Worm (Caenorhabditis elegans): ENCODE measurements around the gene plg-1.

Gene plg-1

DNA sequence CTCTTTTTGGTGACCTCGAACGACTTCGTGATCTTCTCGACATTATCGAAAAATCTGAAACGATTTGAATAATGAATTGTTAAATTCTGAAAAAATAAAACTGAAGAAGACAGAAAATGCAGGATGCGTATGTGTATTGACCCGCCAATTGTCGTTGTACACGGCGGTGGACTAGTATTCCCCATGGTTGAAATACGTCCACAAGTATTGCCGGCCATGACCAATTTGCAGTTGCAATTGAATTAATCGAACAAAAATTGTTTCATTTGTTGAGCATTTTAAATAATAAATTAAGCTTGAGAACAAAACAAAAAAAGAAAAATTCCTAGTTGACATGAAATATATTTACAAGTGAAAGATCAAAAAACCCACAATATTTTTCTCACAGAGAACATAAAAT lies 22.8 kb upstream of the plg-1 start, which contains the start of gene F44E2.3:
Gene F44E2.3 (minus strand): TSS at position 61 of the 400 bp plus-strand sequence.
- TF ChIP-seq zag-1 (tag; optimal IDR thresholded peaks at IDR 0.05) (no peak), C34F6.9 (tag; optimal IDR thresholded peaks at IDR 0.05) (peak; percentile 10), lin-13 (GFP tag; optimal IDR thresholded peaks at IDR 0.05) (no peak), fos-1 (tag; optimal IDR thresholded peaks at IDR 0.05) (peak; percentile 1), unc-55 (GFP tag; optimal IDR thresholded peaks at IDR 0.05) (peak; percentile 38)

DNA sequence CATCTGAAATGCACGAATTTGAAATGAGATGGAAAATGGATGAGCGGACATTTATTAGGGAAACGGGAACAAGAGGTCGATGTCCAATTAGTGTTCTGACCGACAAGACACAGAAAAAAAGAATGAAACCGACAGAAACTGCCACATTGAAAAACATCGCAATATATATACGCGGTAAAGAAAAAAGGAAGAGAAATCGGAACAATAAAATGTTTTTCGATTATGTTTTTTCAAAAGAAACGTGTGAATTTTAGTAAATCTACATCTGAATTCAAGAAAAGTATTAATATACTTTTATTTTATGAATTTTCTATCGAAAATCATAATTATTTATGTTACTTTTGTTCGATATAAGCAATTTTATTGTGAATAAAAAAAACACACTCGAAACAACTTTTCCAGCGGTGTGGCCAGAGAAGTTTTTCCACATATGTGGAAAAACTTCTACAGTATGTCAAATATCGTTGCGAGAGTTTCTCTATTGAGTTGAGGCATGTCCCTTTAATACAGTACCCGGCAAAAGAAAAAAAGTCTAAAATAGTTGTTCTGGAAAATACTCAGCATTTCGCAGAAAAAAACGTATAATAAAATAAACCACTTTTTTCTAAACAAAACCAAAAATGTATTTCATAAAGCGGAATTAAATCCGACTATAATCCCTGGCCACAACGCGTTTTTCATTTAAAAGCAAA lies 20.9 kb upstream of the plg-1 start, which contains the start of gene F44E2.10:
Gene F44E2.10 (minus strand): TSS at position 51 of the 692 bp plus-strand sequence.
- no peak for TF ChIP-seq ztf-4 (tag; optimal IDR thresholded peaks at IDR 0.05)
- no peak for TF ChIP-seq ztf-1 (GFP tag; conservative IDR thresholded peaks at IDR 0.05)
- no peak for TF ChIP-seq nhr-12 (tag; optimal IDR thresholded peaks at IDR 0.05)
- no peak for TF ChIP-seq aly-2 (tag; optimal IDR thresholded peaks at IDR 0.05)
- TF ChIP-seq sem-4 (tag; optimal IDR thresholded peaks at IDR 0.05) = no peak
- TF ChIP-seq gmeb-1 (tag; optimal IDR thresholded peaks at IDR 0.05) = no peak

DNA sequence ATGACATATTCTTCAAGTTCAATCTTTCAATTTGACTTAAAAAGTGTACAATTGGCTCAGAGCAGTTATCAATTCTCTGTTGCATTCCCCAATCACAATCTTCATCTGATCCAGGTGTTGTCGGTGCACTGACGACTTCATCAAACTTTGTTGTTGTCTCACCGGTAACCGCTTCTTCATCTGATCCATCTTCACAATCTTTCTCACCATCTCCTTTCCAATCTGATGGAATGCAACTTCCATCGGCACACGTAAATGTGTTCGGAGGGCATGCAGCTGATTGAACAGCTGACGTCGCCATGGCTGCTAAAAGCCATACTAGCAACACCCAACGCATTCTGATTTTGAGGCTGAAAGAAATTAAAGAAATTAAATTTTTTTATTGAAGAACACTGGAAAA lies 14.0 kb upstream of the plg-1 start, which contains the start of gene F44E2.4:
Gene F44E2.4 (minus strand): TSS at position 350 of the 400 bp plus-strand sequence.
- TF ChIP-seq zag-1 (tag; optimal IDR thresholded peaks at IDR 0.05) (no peak), nhr-12 (tag; optimal IDR thresholded peaks at IDR 0.05) (no peak), ceh-16 (tag; optimal IDR thresholded peaks at IDR 0.05) (peak; percentile 6), F13H6.1 (tag; optimal IDR thresholded peaks at IDR 0.05) (no peak), alr-1 (tag; optimal IDR thresholded peaks at IDR 0.05) (no peak), egl-27 (tag; optimal IDR thresholded peaks at IDR 0.05) (no peak), dmd-4 (tag; optimal IDR thresholded peaks at IDR 0.05) (no peak), elt-1 (tag; optimal IDR thresholded peaks at IDR 0.05) (peak; percentile 44), lin-39 (tag; optimal IDR thresholded peaks at IDR 0.05) (no peak), nhr-11 (tag; optimal IDR thresholded peaks at IDR 0.05) (no peak), nhr-237 (tag; optimal IDR thresholded peaks at IDR 0.05) (no peak), ceh-82 (tag; optimal IDR thresholded peaks at IDR 0.05) (no peak), ztf-1 (GFP tag; conservative IDR thresholded peaks at IDR 0.05) (no peak), sma-9 (GFP tag; optimal IDR thresholded peaks at IDR 0.05) (no peak), sma-9 (tag; optimal IDR thresholded peaks at IDR 0.05) (no peak), unc-39 (tag; optimal IDR thresholded peaks at IDR 0.05) (no peak)

DNA sequence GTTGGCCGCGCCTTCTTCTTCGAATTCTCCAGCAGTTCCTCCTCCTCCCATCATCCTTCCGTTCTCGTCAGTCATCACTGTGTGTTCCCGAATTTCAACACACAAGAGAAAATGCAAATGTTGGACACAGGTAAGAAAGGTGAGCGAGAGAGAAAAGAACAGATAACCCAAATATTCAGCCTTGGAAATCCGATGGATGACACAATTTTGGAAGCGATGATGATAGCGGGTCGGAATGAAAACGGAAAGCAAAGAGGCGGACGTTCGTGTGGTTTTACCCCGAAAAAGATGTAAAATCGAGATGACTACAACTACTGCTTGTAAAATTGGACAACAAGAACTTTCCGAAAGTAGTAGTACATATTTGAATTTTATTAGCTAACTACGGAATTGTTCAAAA lies 12.2 kb upstream of the plg-1 start:
- no peak for TF ChIP-seq nhr-25 (tag; optimal IDR thresholded peaks at IDR 0.05)
- no peak for TF ChIP-seq unc-39 (tag; optimal IDR thresholded peaks at IDR 0.05)
- TF ChIP-seq nhr-77 (tag; optimal IDR thresholded peaks at IDR 0.05) = no peak
- TF ChIP-seq mbf-1 (tag; optimal IDR thresholded peaks at IDR 0.05) = no peak
- TF ChIP-seq sma-3 (GFP tag; optimal IDR thresholded peaks at IDR 0.05) = no peak
- TF ChIP-seq nhr-237 (tag; optimal IDR thresholded peaks at IDR 0.05) = no peak
- TF ChIP-seq ztf-4 (tag; optimal IDR thresholded peaks at IDR 0.05) = no peak
- no peak for TF ChIP-seq sma-9 (GFP tag; optimal IDR thresholded peaks at IDR 0.05)
- TF ChIP-seq sma-9 (tag; optimal IDR thresholded peaks at IDR 0.05) = no peak
- TF ChIP-seq elt-1 (tag; optimal IDR thresholded peaks at IDR 0.05) = no peak
- no peak for TF ChIP-seq lin-39 (tag; optimal IDR thresholded peaks at IDR 0.05)
- TF ChIP-seq snpc-4 (tag; optimal IDR thresholded peaks at IDR 0.05) = no peak
- no peak for TF ChIP-seq blmp-1 (tag; optimal IDR thresholded peaks at IDR 0.05; ENCODE audit: insufficient read depth)
- TF ChIP-seq sem-4 (tag; optimal IDR thresholded peaks at IDR 0.05) = no peak
- TF ChIP-seq nhr-129 (tag; optimal IDR thresholded peaks at IDR 0.05) = no peak
- TF ChIP-seq ceh-16 (tag; optimal IDR thresholded peaks at IDR 0.05) = no peak
- TF ChIP-seq nhr-10 (tag; optimal IDR thresholded peaks at IDR 0.05) = no peak
- no peak for TF ChIP-seq Y55F3AM.14 (GFP tag; optimal IDR thresholded peaks at IDR 0.05)

DNA sequence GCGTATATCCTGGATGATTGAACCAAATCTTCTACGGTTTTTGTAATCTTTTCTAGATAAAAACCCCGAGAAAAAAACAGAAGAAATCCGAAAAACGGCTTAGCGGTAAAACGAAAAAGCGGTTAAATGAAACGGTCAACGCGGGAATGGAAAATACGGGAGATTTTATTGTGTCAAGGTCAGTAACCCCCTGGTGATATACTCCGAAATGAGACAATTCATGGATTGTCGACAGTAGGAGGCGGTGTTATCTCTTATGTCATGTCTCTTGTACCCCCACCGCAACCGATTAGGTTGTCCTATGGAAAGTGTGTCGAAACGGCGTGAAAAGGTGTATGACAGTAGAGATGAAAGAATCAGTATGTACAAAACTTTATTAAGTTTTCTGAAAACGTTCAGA lies 7.9 kb upstream of the plg-1 start:
- TF ChIP-seq sma-9 (GFP tag; optimal IDR thresholded peaks at IDR 0.05) = no peak
- no peak for TF ChIP-seq sma-9 (tag; optimal IDR thresholded peaks at IDR 0.05)
- TF ChIP-seq F13H6.1 (tag; optimal IDR thresholded peaks at IDR 0.05) = no peak
- no peak for TF ChIP-seq elt-3 (tag; optimal IDR thresholded peaks at IDR 0.05)
- TF ChIP-seq nhr-25 (tag; optimal IDR thresholded peaks at IDR 0.05) = no peak
- TF ChIP-seq sma-3 (GFP tag; optimal IDR thresholded peaks at IDR 0.05) = no peak
